Worm (Caenorhabditis elegans) whole organism, midembryonic: ENCODE measurements around the gene fbxb-98.

ENCODE experiments used
- T22C8.4 ChIP-seq: fragments of 200-800 bp; sonication (Bioruptor generic); IDR thresholded peaks from 2 replicates; pipeline ENCODE4 v1.3.6; 2022; ENCODE audit warnings: missing genetic modification characterization, missing compliant biosample characterization
- cog-1 ChIP-seq: sonication (generic microtip); optimal IDR thresholded peaks from 2 replicates; lab custom pipeline; 2016; ENCODE audit warnings: missing genetic modification characterization, missing compliant biosample characterization
- flt-1 ChIP-seq: fragments of 200-800 bp; sonication (Bioruptor generic); IDR thresholded peaks from 2 replicates; pipeline ENCODE4 v1.3.6; 2022; ENCODE audit warnings: missing genetic modification characterization, missing compliant biosample characterization
- klf-2 ChIP-seq: fragments of 200-800 bp; sonication (Bioruptor generic); conservative IDR thresholded peaks from 2 replicates; pipeline ENCODE4 v1.3.6; 2022; ENCODE audit warnings: missing genetic modification reagents, missing genetic modification characterization, missing compliant biosample characterization
- med-1 ChIP-seq: sonication (generic microtip); optimal IDR thresholded peaks from 2 replicates; lab custom pipeline; 2017; ENCODE audit warnings: missing genetic modification characterization, mild to moderate bottlenecking, missing compliant biosample characterization, antibody characterized with exemption, missing genetic modification reagents; ENCODE audit not compliant: insufficient read depth
- ref-1 ChIP-seq: fragments of 200-800 bp; sonication (Bioruptor generic); conservative IDR thresholded peaks from 2 replicates; pipeline ENCODE4 v1.3.6; 2022; ENCODE audit warnings: missing genetic modification reagents, missing genetic modification characterization, missing compliant biosample characterization
- tab-1 ChIP-seq: fragments of 200-800 bp; sonication (Bioruptor generic); IDR thresholded peaks from 2 replicates; pipeline ENCODE4 v1.3.6; 2022; ENCODE audit warnings: missing genetic modification characterization, missing compliant biosample characterization
- ztf-23 ChIP-seq: fragments of 200-800 bp; sonication (Bioruptor generic); IDR thresholded peaks from 2 replicates; pipeline ENCODE4 v1.3.6; 2022; ENCODE audit warnings: missing genetic modification reagents, missing genetic modification characterization, missing compliant biosample characterization
- ztf-29 ChIP-seq: fragments of 200-800 bp; sonication (Bioruptor generic); IDR thresholded peaks from 2 replicates; pipeline ENCODE4 v1.3.6; 2022; ENCODE audit warnings: missing genetic modification reagents, missing genetic modification characterization, missing compliant biosample characterization

DNA sequence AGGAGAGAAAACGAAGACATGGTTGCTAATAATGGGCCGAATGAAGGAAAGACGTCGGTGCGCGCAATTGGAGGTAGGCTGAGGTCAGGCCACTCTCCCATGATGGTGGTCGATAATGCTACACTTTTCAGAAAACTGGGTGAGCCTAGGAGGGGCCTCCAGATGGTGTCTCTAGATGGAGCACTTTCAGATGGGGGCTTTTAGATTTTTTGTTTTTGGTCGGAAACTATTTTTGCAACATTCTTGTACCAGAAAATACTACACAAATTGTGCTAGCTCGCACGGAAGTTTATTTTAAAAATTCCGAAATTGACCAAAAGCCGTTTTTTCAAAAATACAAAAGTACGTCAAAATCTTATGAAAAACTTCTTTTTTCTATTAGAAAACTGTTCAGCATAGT, 44.1 kb upstream of the fbxb-98 start, which contains the start of gene fbxb-10:
- TF ChIP-seq tab-1 (GFP tag; lab: Robert Waterston, UW) (no peak), cog-1 (tag; lab: Kevin White, UChicago) (no peak), flt-1 (no peak), ref-1 (no peak), ztf-29 (no peak), T22C8.4 (no peak), med-1 (GFP tag; lab: Kevin White, UChicago) (no peak), klf-2 (no peak), ztf-23 (GFP tag; lab: Robert Waterston, UW) (no peak)
